Comparison of ENCODE assay signal across 2 worm cellular contexts in genomic region chrIV:13814477-13814876, ce11.
TF ChIP-seq lines count a peak whose summit lies in the region.

No protein-coding gene starts in this region.

TF ChIP-seq in whole organism, L4 larva, 104 proteins besides CTCF, POLR2A, EP300 and RAD21:
- TF ChIP-seq snpc-1.2 (GFP tag; IDR thresholded peaks at IDR 0.05; lab: Robert Waterston, UW) = peak; percentile 93
- peak; percentile 13 for TF ChIP-seq F49E8.2 (tag; optimal IDR thresholded peaks at IDR 0.05; lab: Kevin White, UChicago; ENCODE audit: borderline replicate concordance)
- TF ChIP-seq lin-38 (GFP tag; IDR thresholded peaks at IDR 0.05; lab: Robert Waterston, UW) = 0 out of 2 replicates have a peak, but pooled peaks have one; percentile 20

TF ChIP-seq in whole organism, young adult, 124 proteins besides CTCF, POLR2A, EP300 and RAD21:
- TF ChIP-seq snpc-1.1 (tag; optimal IDR thresholded peaks at IDR 0.05; lab: Kevin White, UChicago; ENCODE audit: insufficient read depth) = peak; percentile 58
- TF ChIP-seq snpc-3.4 (tag; optimal IDR thresholded peaks at IDR 0.05; lab: Kevin White, UChicago) = peak; percentile 1
- TF ChIP-seq attf-6 (GFP tag; IDR thresholded peaks at IDR 0.05; lab: Robert Waterston, UW) = peak; percentile 92; the same call in 1 of the 2 replicates
- TF ChIP-seq snpc-4 (GFP tag; optimal IDR thresholded peaks at IDR 0.05; lab: Kevin White, UChicago) = peak; percentile 83
- TF ChIP-seq snpc-4 (tag; optimal IDR thresholded peaks at IDR 0.05; lab: Kevin White, UChicago) = peak; percentile 71 to 97 (median 92)
